Worm (Caenorhabditis elegans) whole organism, L2 larva: ENCODE results near the gene Y37H2A.14.

Experiments used
- ZK546.5 ChIP-seq: sonication (generic microtip); optimal IDR thresholded peaks from 2 replicates; lab custom pipeline; 2017; ENCODE audit warnings: missing biosample characterization, missing genetic modification characterization
- ama-1 ChIP-seq: fragments of 150-350 bp; optimal IDR thresholded peaks from 2 replicates; lab custom pipeline; 2018; ENCODE audit warnings: inconsistent platforms
- crh-2 ChIP-seq: sonication (generic microtip); optimal IDR thresholded peaks from 2 replicates; lab custom pipeline; 2017; ENCODE audit warnings: missing biosample characterization, missing genetic modification characterization
- elt-3 ChIP-seq: sonication (generic microtip); optimal IDR thresholded peaks from 2 replicates; lab custom pipeline; 2017; ENCODE audit warnings: missing biosample characterization, missing genetic modification characterization
- fos-1 ChIP-seq: fragments of 150-350 bp; optimal IDR thresholded peaks from 2 replicates; lab custom pipeline; 2014; ENCODE audit warnings: missing biosample characterization, missing genetic modification characterization
- lsy-2 ChIP-seq, 2 experiments: fragments of 150-350 bp in 1 of 2; sonication (generic microtip) in 1 of 2; optimal IDR thresholded peaks; 2 replicates each; lab custom pipeline; 2014 to 2017; ENCODE audit warnings: missing biosample characterization in 2 of 2, missing genetic modification characterization in 2 of 2
- nhr-23 ChIP-seq: fragments of 150-350 bp; optimal IDR thresholded peaks from 2 replicates; lab custom pipeline; 2014; ENCODE audit warnings: missing biosample characterization, missing genetic modification reagents, missing genetic modification characterization
- skn-1 ChIP-seq: sonication (generic microtip); optimal IDR thresholded peaks from 2 replicates; lab custom pipeline; 2017; ENCODE audit warnings: missing biosample characterization, missing genetic modification characterization
- snpc-4 ChIP-seq: fragments of 150-350 bp; optimal IDR thresholded peaks from 2 replicates; lab custom pipeline; 2014; ENCODE audit warnings: missing biosample characterization, missing genetic modification characterization
- zag-1 ChIP-seq: fragments of 150-350 bp; optimal IDR thresholded peaks from 2 replicates; lab custom pipeline; 2014; ENCODE audit warnings: missing biosample characterization, missing genetic modification characterization
- ztf-11 ChIP-seq: sonication (generic microtip); optimal IDR thresholded peaks from 2 replicates; lab custom pipeline; 2017; ENCODE audit warnings: missing biosample characterization, missing genetic modification characterization

- TF ChIP-seq crh-2 (no peak), fos-1 (no peak), elt-3 (no peak), ZK546.5 (tag; lab: Kevin White, UChicago) (no peak), lsy-2 (tag; optimal IDR thresholded peaks at IDR 0.05; lab: Kevin White, UChicago) (no peak), ztf-11 (tag; lab: Kevin White, UChicago) (no peak), snpc-4 (no peak), nhr-23 (tag; lab: Kevin White, UChicago) (no peak), skn-1 (no peak), zag-1 (no peak), ama-1 (lab: Kevin White, UChicago) (no peak)
Measured at ce11 chrV:18143445-18143844, at the start of gene Y37H2A.14.
